Fruit fly (Drosophila melanogaster): ENCODE results near the gene Spn28F.

The Spn28F gene

dm6 chr2L:8196757-8197530 lies 44.7 kb downstream of the Spn28F start, which contains the start of the genes CG8475 and CG8460 (continued):
- TF ChIP-seq Bdp1 (GFP tag; optimal IDR thresholded peaks at IDR 0.05), result no peak
- no peak for TF ChIP-seq CG2875 (GFP tag; optimal IDR thresholded peaks at IDR 0.05)
- peak; percentile 48 for TF ChIP-seq CG10267 (tag; optimal IDR thresholded peaks at IDR 0.05)
- TF ChIP-seq Meics (GFP tag; optimal IDR thresholded peaks at IDR 0.05), result no peak
- TF ChIP-seq CG30403 (GFP tag; optimal IDR thresholded peaks at IDR 0.05), result no peak
- no peak for TF ChIP-seq CG12219 (GFP tag; optimal IDR thresholded peaks at IDR 0.05)
- no peak for TF ChIP-seq Hmx (GFP tag; optimal IDR thresholded peaks at IDR 0.05)
- TF ChIP-seq CG18764 (GFP tag; optimal IDR thresholded peaks at IDR 0.05), result no peak
- TF ChIP-seq CG17612 (GFP tag; IDR thresholded peaks at IDR 0.05), result no peak
- TF ChIP-seq klu (GFP tag; IDR thresholded peaks at IDR 0.05), result no peak
- TF ChIP-seq CG9932 (GFP tag; IDR thresholded peaks at IDR 0.05), result no peak
- no peak for TF ChIP-seq CG5180 (GFP tag; optimal IDR thresholded peaks at IDR 0.05)
- TF ChIP-seq Dll (GFP tag; IDR thresholded peaks at IDR 0.05; ENCODE audit: partially characterized antibody), result peak; percentile 45; the same call in 1 of the 4 replicates
- TF ChIP-seq Hand (GFP tag; optimal IDR thresholded peaks at IDR 0.05), result no peak
- no peak for TF ChIP-seq Ptx1 (GFP tag; IDR thresholded peaks at IDR 0.05)
- no peak for TF ChIP-seq exex (tag; optimal IDR thresholded peaks at IDR 0.05)
- no peak for TF ChIP-seq dmrt99B (tag; optimal IDR thresholded peaks at IDR 0.05)
- no peak for TF ChIP-seq CG12155 (GFP tag; optimal IDR thresholded peaks at IDR 0.05)
- no peak for TF ChIP-seq CG32532 (GFP tag; IDR thresholded peaks at IDR 0.05)
- no peak for TF ChIP-seq CG9817 (tag; optimal IDR thresholded peaks at IDR 0.05)
- no peak for TF ChIP-seq Ada2b (GFP tag; IDR thresholded peaks at IDR 0.05)
- no peak for TF ChIP-seq NC2α (GFP tag; optimal IDR thresholded peaks at IDR 0.05)
- TF ChIP-seq CG12104 (GFP tag; optimal IDR thresholded peaks at IDR 0.05), result no peak
- TF ChIP-seq CG4730 (GFP tag; IDR thresholded peaks at IDR 0.05), result no peak
- TF ChIP-seq Asciz (GFP tag; optimal IDR thresholded peaks at IDR 0.05), result no peak
- TF ChIP-seq unpg (GFP tag; optimal IDR thresholded peaks at IDR 0.05), result no peak
- TF ChIP-seq Sin3A (optimal IDR thresholded peaks at IDR 0.05), result peak; percentile 18
- TF ChIP-seq CG7745 (tag; optimal IDR thresholded peaks at IDR 0.05), result no peak
- no peak for TF ChIP-seq Pdp1 (GFP tag; optimal IDR thresholded peaks at IDR 0.05)
- no peak for TF ChIP-seq bbx (GFP tag; IDR thresholded peaks at IDR 0.05; ENCODE audit: partially characterized antibody)
- TF ChIP-seq Dref (GFP tag; IDR thresholded peaks at IDR 0.05), result peak; percentile 73
- TF ChIP-seq HLH4C (GFP tag; IDR thresholded peaks at IDR 0.05; ENCODE audit: partially characterized antibody), result peak; percentile 47; the same call in 2 of the 3 replicates
- TF ChIP-seq CG30431 (GFP tag; optimal IDR thresholded peaks at IDR 0.05), result no peak
- no peak; the same call in 2 of the 3 replicates for TF ChIP-seq so (GFP tag; IDR thresholded peaks at IDR 0.05)
- TF ChIP-seq CG8478 (optimal IDR thresholded peaks at IDR 0.05), result no peak
- TF ChIP-seq CG4424 (GFP tag; optimal IDR thresholded peaks at IDR 0.05), result no peak
- no peak for TF ChIP-seq CrebB (tag; optimal IDR thresholded peaks at IDR 0.05)
- no peak for TF ChIP-seq B-H2 (GFP tag; optimal IDR thresholded peaks at IDR 0.05)
- TF ChIP-seq vvl (GFP tag; IDR thresholded peaks at IDR 0.05), result no peak
- TF ChIP-seq psq (GFP tag; optimal IDR thresholded peaks at IDR 0.05), result no peak
- no peak for TF ChIP-seq sob (GFP tag; IDR thresholded peaks at IDR 0.05)
- peak; percentile 12 for TF ChIP-seq Ets65A (GFP tag)
- TF ChIP-seq H15 (GFP tag; IDR thresholded peaks at IDR 0.05), result no peak
- no peak for TF ChIP-seq lola (GFP tag; optimal IDR thresholded peaks at IDR 0.05)
- TF ChIP-seq zf30C (GFP tag; optimal IDR thresholded peaks at IDR 0.05), result no peak
- TF ChIP-seq CG13287 (GFP tag; IDR thresholded peaks at IDR 0.05; ENCODE audit: partially characterized antibody), result peak; percentile 66
- TF ChIP-seq CG5245 (GFP tag; optimal IDR thresholded peaks at IDR 0.05), result no peak
- peak; percentile 54 for TF ChIP-seq gfzf (GFP tag; optimal IDR thresholded peaks at IDR 0.05)
- TF ChIP-seq CG17328 (GFP tag; IDR thresholded peaks at IDR 0.05), result peak; percentile 7; the same call in 1 of the 2 replicates
- no peak for TF ChIP-seq CG12071 (GFP tag; optimal IDR thresholded peaks at IDR 0.05)
